Worm (Caenorhabditis elegans) whole organism, L4 larva: Measurements from ENCODE around the gene T07F10.5.

ENCODE experiments used
- F10B5.3 ChIP-seq: sonication (generic microtip); optimal IDR thresholded peaks from 2 replicates; lab custom pipeline; 2016; ENCODE audit warnings: mild to moderate bottlenecking, missing genetic modification characterization, missing compliant biosample characterization
- F37D6.2 ChIP-seq: sonication (generic microtip); optimal IDR thresholded peaks from 2 replicates; lab custom pipeline; 2016; ENCODE audit warnings: mild to moderate bottlenecking, missing genetic modification characterization, missing compliant biosample characterization
- F49E8.2 ChIP-seq: sonication (generic microtip); optimal IDR thresholded peaks from 2 replicates; lab custom pipeline; 2016; ENCODE audit warnings: missing compliant biosample characterization, mild to moderate bottlenecking, missing genetic modification characterization, borderline replicate concordance
- R02D3.7 ChIP-seq: fragments of 150-350 bp; sonication (generic microtip); optimal IDR thresholded peaks from 3 replicates; lab custom pipeline; 2014; ENCODE audit warnings: missing biosample characterization, missing genetic modification characterization
- Y48G9A.11 ChIP-seq: fragments of 200-800 bp; sonication (Bioruptor generic); IDR thresholded peaks from 2 replicates; pipeline ENCODE4 v1.3.6; 2022; ENCODE audit warnings: missing genetic modification reagents, missing genetic modification characterization, missing compliant biosample characterization
- aha-1 ChIP-seq: fragments of 150-350 bp; peaks from one replicate; lab custom pipeline; 2014; ENCODE audit warnings: missing biosample characterization, missing genetic modification characterization
- aly-2 ChIP-seq: sonication (generic microtip); optimal IDR thresholded peaks from 2 replicates; lab custom pipeline; 2018; ENCODE audit warnings: missing biosample characterization, missing genetic modification characterization
- arid-1 ChIP-seq: fragments of 200-800 bp; sonication (Bioruptor generic); conservative IDR thresholded peaks from 2 replicates; pipeline ENCODE4 v1.3.6; 2022; ENCODE audit warnings: missing genetic modification reagents, missing genetic modification characterization, missing compliant biosample characterization
- ceh-28 ChIP-seq: fragments of 150-350 bp; optimal IDR thresholded peaks from 2 replicates; lab custom pipeline; 2014; ENCODE audit warnings: missing biosample characterization, missing genetic modification reagents, missing genetic modification characterization
- ceh-44 ChIP-seq: fragments of 200-800 bp; sonication (Bioruptor generic); IDR thresholded peaks from 2 replicates; pipeline ENCODE4 v1.3.6; 2022; ENCODE audit warnings: missing genetic modification reagents, missing genetic modification characterization, missing compliant biosample characterization
- ceh-62 ChIP-seq: sonication (generic microtip); optimal IDR thresholded peaks from 2 replicates; lab custom pipeline; 2017; ENCODE audit warnings: missing biosample characterization, missing genetic modification characterization
- ceh-82 ChIP-seq: sonication (generic microtip); optimal IDR thresholded peaks from 2 replicates; lab custom pipeline; 2017; ENCODE audit warnings: missing biosample characterization, missing genetic modification characterization
- ctbp-1 ChIP-seq: fragments of 200-800 bp; sonication (Bioruptor generic); IDR thresholded peaks from 2 replicates; pipeline ENCODE4 v1.3.6; 2022; ENCODE audit warnings: missing genetic modification reagents, missing genetic modification characterization, missing compliant biosample characterization
- daf-16 ChIP-seq, 3 experiments: sonication (generic microtip); optimal IDR thresholded peaks; 2 replicates each; lab custom pipeline; 2016 to 2017; ENCODE audit warnings: missing genetic modification characterization in 3 of 3, missing genetic modification reagents in 3 of 3, mild to moderate bottlenecking in 2 of 3, missing compliant biosample characterization in 2 of 3, missing biosample characterization in 1 of 3, moderate library complexity in 1 of 3
- dmd-6 ChIP-seq: fragments of 200-800 bp; sonication (Bioruptor generic); IDR thresholded peaks from 2 replicates; pipeline ENCODE4 v1.3.6; 2022; ENCODE audit warnings: missing genetic modification reagents, missing genetic modification characterization, missing compliant biosample characterization
- dve-1 ChIP-seq: sonication (generic microtip); optimal IDR thresholded peaks from 2 replicates; lab custom pipeline; 2017; ENCODE audit warnings: antibody characterized with exemption, mild to moderate bottlenecking, missing genetic modification characterization, missing compliant biosample characterization; ENCODE audit not compliant: insufficient read depth
- egl-27 ChIP-seq: sonication (generic microtip); optimal IDR thresholded peaks from 3 replicates; lab custom pipeline; 2017; ENCODE audit warnings: missing biosample characterization, missing genetic modification reagents, missing genetic modification characterization
- gei-8 ChIP-seq: fragments of 200-800 bp; sonication (Bioruptor generic); optimal IDR thresholded peaks from 2 replicates; lab custom pipeline; 2018; ENCODE audit warnings: mild to moderate bottlenecking, missing genetic modification characterization, missing compliant biosample characterization
- hlh-11 ChIP-seq: fragments of 200-800 bp; sonication (Bioruptor generic); optimal IDR thresholded peaks from 2 replicates; lab custom pipeline; 2018; ENCODE audit warnings: mild to moderate bottlenecking, missing genetic modification characterization, missing compliant biosample characterization
- hlh-30 ChIP-seq: sonication (generic microtip); optimal IDR thresholded peaks from 2 replicates; lab custom pipeline; 2017; ENCODE audit warnings: antibody characterized with exemption, mild to moderate bottlenecking, missing genetic modification characterization, missing compliant biosample characterization; ENCODE audit not compliant: insufficient read depth
- lin-1 ChIP-seq: fragments of 200-800 bp; sonication (Bioruptor generic); IDR thresholded peaks from 2 replicates; pipeline ENCODE4 v1.3.6; 2022; ENCODE audit warnings: missing genetic modification reagents, missing genetic modification characterization, missing compliant biosample characterization
- lin-13 ChIP-seq: fragments of 150-350 bp; optimal IDR thresholded peaks from 2 replicates; lab custom pipeline; 2014; ENCODE audit warnings: missing biosample characterization, missing genetic modification reagents, missing genetic modification characterization
- lin-15B ChIP-seq: fragments of 150-350 bp; sonication (generic microtip); optimal IDR thresholded peaks from 3 replicates; lab custom pipeline; 2014; ENCODE audit warnings: missing biosample characterization, missing genetic modification characterization
- madf-9 ChIP-seq: fragments of 200-800 bp; sonication (Bioruptor generic); conservative IDR thresholded peaks from 2 replicates; pipeline ENCODE4 v1.3.6; 2022; ENCODE audit warnings: missing genetic modification reagents, missing genetic modification characterization, missing compliant biosample characterization
- mdl-1 ChIP-seq, 2 experiments: fragments of 150-350 bp in 1 of 2; sonication (generic microtip) in 1 of 2; optimal IDR thresholded peaks; 2 replicates each; lab custom pipeline; 2014 to 2017; ENCODE audit warnings: missing biosample characterization in 2 of 2, missing genetic modification characterization in 2 of 2
- nhr-28 ChIP-seq: fragments of 150-350 bp; optimal IDR thresholded peaks from 2 replicates; lab custom pipeline; 2014; ENCODE audit warnings: missing biosample characterization, missing genetic modification characterization
- nhr-41 ChIP-seq: fragments of 200-800 bp; sonication (Bioruptor generic); IDR thresholded peaks from 2 replicates; pipeline ENCODE4 v1.3.6; 2022; ENCODE audit warnings: missing genetic modification reagents, missing genetic modification characterization, missing compliant biosample characterization
- nhr-6 ChIP-seq: fragments of 150-350 bp; optimal IDR thresholded peaks from 2 replicates; lab custom pipeline; 2014; ENCODE audit warnings: missing biosample characterization, missing genetic modification characterization
- nhr-77 ChIP-seq: fragments of 150-350 bp; optimal IDR thresholded peaks from 2 replicates; lab custom pipeline; 2014; ENCODE audit warnings: missing biosample characterization, missing genetic modification characterization
- pha-4 ChIP-seq, 2 experiments: fragments of 150-350 bp in 1 of 2; fragments of 200-800 bp in 1 of 2; sonication (Bioruptor generic) in 1 of 2; IDR thresholded peaks in 1 of 2; optimal IDR thresholded peaks in 1 of 2; 2 replicates each; pipeline versions ENCODE4 v1.3.6 to Lab custom; 2014 to 2022; ENCODE audit warnings: missing genetic modification characterization in 2 of 2, missing genetic modification reagents in 2 of 2, missing biosample characterization in 1 of 2, missing compliant biosample characterization in 1 of 2
- pqm-1 ChIP-seq: sonication (generic microtip); optimal IDR thresholded peaks from 2 replicates; lab custom pipeline; 2017; ENCODE audit warnings: missing biosample characterization, missing genetic modification characterization
- sdz-12 ChIP-seq: fragments of 200-800 bp; sonication (Bioruptor generic); optimal IDR thresholded peaks from 2 replicates; lab custom pipeline; 2018; ENCODE audit warnings: mild to moderate bottlenecking, missing genetic modification characterization, missing compliant biosample characterization
- skn-1 ChIP-seq: fragments of 150-350 bp; optimal IDR thresholded peaks from 2 replicates; lab custom pipeline; 2014; ENCODE audit warnings: missing biosample characterization, missing genetic modification characterization
- tag-97 ChIP-seq: fragments of 200-800 bp; sonication (Bioruptor generic); IDR thresholded peaks from 2 replicates; pipeline ENCODE4 v1.3.6; 2022; ENCODE audit warnings: missing genetic modification characterization, missing compliant biosample characterization
- unc-62 ChIP-seq, 3 experiments: fragments of 150-350 bp in 1 of 3; sonication (generic microtip); optimal IDR thresholded peaks in 2 of 3; peaks in 1 of 3; 1 replicate in 1 of 3; 2 replicates in 2 of 3; lab custom pipeline; 2014 to 2017; ENCODE audit warnings: missing biosample characterization in 3 of 3, missing genetic modification characterization in 3 of 3, missing genetic modification reagents in 3 of 3, missing genotype in 1 of 3
- vab-7 ChIP-seq: fragments of 200-800 bp; sonication (Bioruptor generic); IDR thresholded peaks from 2 replicates; pipeline ENCODE4 v1.3.6; 2022; ENCODE audit warnings: missing genetic modification reagents, missing genetic modification characterization, missing compliant biosample characterization
- zfp-3 ChIP-seq: fragments of 200-800 bp; sonication (Bioruptor generic); conservative IDR thresholded peaks from 2 replicates; pipeline ENCODE4 v1.3.6; 2022; ENCODE audit warnings: missing genetic modification reagents, missing genetic modification characterization, missing compliant biosample characterization
- ztf-11 ChIP-seq: fragments of 150-350 bp; optimal IDR thresholded peaks from 2 replicates; lab custom pipeline; 2014; ENCODE audit warnings: missing biosample characterization, missing genetic modification characterization

T07F10.5 gene

DNA sequence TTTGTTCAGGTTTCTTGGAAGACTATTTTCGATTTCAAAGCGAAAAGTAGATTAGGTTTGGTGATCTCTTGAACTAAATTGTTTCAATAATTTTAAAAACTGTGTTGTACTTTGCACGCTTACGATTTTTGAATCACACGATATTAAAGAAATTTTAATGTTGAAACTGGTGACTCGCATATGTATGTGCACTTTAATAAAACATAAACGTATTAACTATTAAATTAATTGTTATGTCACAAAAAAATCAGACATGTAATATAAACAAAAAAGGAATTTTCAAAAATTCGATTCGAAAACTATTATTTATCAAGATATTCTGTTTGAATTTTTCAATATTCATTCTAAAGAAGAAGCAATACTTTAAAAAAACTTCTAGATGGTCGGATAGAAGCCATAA lies 38.5 kb upstream of the T07F10.5 start, which contains the start of gene ugt-15:
ugt-15 (plus strand) TSS at position 301 of the 400 bp plus-strand sequence.
- TF ChIP-seq lin-13 (GFP tag; lab: Kevin White, UChicago): no peak
- no peak for TF ChIP-seq ceh-62 (tag; lab: Kevin White, UChicago)
- no peak for TF ChIP-seq ceh-44 (GFP tag; lab: Robert Waterston, UW)
- TF ChIP-seq F49E8.2 (tag; lab: Kevin White, UChicago): no peak
- no peak for TF ChIP-seq F37D6.2 (tag; lab: Kevin White, UChicago)
- no peak for TF ChIP-seq tag-97 (GFP tag; lab: Robert Waterston, UW)
- no peak for TF ChIP-seq dve-1 (tag; lab: Kevin White, UChicago)
- TF ChIP-seq ztf-11: no peak
- no peak for TF ChIP-seq ceh-82
- no peak for TF ChIP-seq ceh-28 (tag; lab: Kevin White, UChicago)
- no peak for TF ChIP-seq hlh-30 (tag; lab: Kevin White, UChicago)
- no peak for TF ChIP-seq aly-2
- TF ChIP-seq dmd-6: no peak

DNA sequence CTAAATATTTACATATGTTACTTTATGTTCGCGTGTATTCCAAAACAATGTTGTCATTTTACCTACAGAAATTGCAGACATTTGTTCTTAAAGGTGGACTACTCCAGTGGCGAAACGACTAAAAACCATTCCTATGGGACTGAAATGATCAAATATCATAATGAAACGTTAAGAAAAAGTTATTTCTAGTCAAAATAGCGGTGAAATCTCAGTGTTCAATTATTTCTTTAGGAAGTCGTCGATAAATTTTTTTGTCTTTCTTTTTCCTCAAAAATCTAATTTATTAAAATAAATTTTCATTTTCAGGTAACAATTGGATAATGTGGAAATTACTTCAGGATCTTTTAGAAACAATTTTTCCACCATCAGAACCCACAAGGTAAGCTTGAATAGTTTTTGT lies 30.3 kb upstream of the T07F10.5 start, which contains the start of gene C44H9.4:
C44H9.4 (plus strand) TSS at position 301 of the 400 bp plus-strand sequence.
- TF ChIP-seq mdl-1 (tag; optimal IDR thresholded peaks at IDR 0.05; lab: Kevin White, UChicago) (no peak), madf-9 (GFP tag; lab: Robert Waterston, UW) (no peak), gei-8 (no peak), ceh-62 (tag; lab: Kevin White, UChicago) (no peak), zfp-3 (no peak), daf-16 (GFP tag; optimal IDR thresholded peaks at IDR 0.05; lab: Kevin White, UChicago) (no peak), daf-16 (tag; optimal IDR thresholded peaks at IDR 0.05; lab: Kevin White, UChicago) (no peak), arid-1 (GFP tag; lab: Robert Waterston, UW) (no peak), R02D3.7 (tag; lab: Kevin White, UChicago) (no peak), lin-13 (GFP tag; lab: Kevin White, UChicago) (no peak), ctbp-1 (GFP tag; lab: Robert Waterston, UW) (no peak), skn-1 (no peak), F10B5.3 (tag; lab: Kevin White, UChicago) (no peak), egl-27 (no peak), lin-1 (GFP tag; lab: Robert Waterston, UW) (no peak)

DNA sequence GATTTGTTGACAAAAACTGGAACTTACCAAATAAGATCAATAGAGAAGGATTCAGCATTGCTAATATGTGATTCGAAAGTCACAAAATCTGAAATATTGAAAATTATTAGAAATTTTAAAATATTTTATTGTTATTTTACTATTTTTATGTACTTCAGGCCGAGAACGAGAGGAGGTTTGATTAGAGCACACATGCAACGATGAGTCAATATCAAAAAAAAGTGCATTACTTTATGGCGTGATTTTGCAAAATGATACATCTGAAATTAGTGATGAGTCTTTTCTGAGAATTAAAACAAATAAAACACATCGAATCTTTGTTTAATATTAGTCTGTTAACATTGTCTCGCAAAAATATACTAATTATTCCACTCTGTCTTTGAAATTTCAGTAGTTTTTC lies 21.0 kb upstream of the T07F10.5 start:
- TF ChIP-seq pha-4 (GFP tag; IDR thresholded peaks at IDR 0.05; lab: Robert Waterston, UW) (no peak), pha-4 (tag; optimal IDR thresholded peaks at IDR 0.05; lab: Kevin White, UChicago) (no peak), daf-16 (GFP tag; optimal IDR thresholded peaks at IDR 0.05; lab: Kevin White, UChicago) (no peak), daf-16 (tag; optimal IDR thresholded peaks at IDR 0.05; lab: Kevin White, UChicago) (peak; percentile 6), Y48G9A.11 (no peak)

DNA sequence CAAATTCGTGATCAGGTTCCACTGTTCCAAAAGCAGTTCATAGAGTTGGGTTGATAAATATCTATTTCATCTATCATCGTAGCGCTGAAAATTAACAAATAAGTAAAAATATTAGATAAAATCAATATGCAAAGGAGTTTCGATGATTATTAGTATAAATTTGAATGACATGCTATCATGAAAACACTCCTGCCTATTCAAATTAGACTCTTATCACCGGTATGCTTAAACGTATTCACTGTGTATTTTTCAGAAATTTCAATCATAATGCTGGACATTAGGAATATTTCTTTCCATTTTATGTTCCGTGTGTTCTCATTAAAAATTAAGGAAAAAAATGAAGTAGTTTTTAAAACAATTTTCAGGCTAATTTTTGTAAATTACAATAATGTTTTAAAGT lies 20.5 kb upstream of the T07F10.5 start, which contains the start of gene C44H9.6:
C44H9.6 (minus strand) TSS at position 101 of the 400 bp plus-strand sequence.
- no peak for TF ChIP-seq lin-15B
- TF ChIP-seq dve-1 (tag; lab: Kevin White, UChicago): peak; percentile 14
- no peak for TF ChIP-seq daf-16 (GFP tag; optimal IDR thresholded peaks at IDR 0.05; lab: Kevin White, UChicago)
- TF ChIP-seq daf-16 (tag; optimal IDR thresholded peaks at IDR 0.05; lab: Kevin White, UChicago): peak; percentile 47
- TF ChIP-seq madf-9 (GFP tag; lab: Robert Waterston, UW): no peak

DNA sequence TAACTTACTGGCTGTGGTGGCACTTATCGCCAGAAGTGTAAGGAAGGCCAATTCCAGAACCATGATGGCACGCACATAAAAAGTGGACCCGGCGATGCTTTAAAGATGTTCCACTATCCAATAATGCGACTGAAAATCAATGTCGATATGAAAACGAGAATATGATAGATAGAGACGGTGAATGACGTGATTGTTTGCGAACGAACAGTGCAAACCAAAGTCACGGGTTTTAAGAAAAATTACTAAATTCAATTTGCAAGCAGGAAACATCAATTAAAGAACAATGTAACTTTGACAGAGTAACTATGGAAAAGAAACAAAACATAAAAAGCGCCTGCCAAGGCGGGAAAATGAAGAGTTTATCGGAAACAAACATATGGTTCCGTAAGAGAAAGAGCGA lies 16.0 kb upstream of the T07F10.5 start, which contains the start of gene C44H9.5:
C44H9.5 (minus strand) TSS at position 129 of the 400 bp plus-strand sequence.
- TF ChIP-seq aha-1 (peak; percentile 9), hlh-11 (tag; lab: Kevin White, UChicago) (peak; percentile 3), daf-16 (GFP tag; optimal IDR thresholded peaks at IDR 0.05; lab: Kevin White, UChicago) (no peak), daf-16 (tag; optimal IDR thresholded peaks at IDR 0.05; lab: Kevin White, UChicago) (peak; percentile 29), nhr-6 (tag; lab: Kevin White, UChicago) (peak; percentile 8), sdz-12 (no peak), nhr-28 (tag; lab: Kevin White, UChicago) (peak; percentile 4), pqm-1 (peak; percentile 13), nhr-41 (no peak), nhr-77 (tag; lab: Kevin White, UChicago) (no peak), dve-1 (tag; lab: Kevin White, UChicago) (peak; percentile 14), unc-62 (GFP tag; optimal IDR thresholded peaks at IDR 0.05 in 1 of 2; lab: Kevin White, UChicago) (peak in 1 of 2 experiments; percentile 19), unc-62 (tag; optimal IDR thresholded peaks at IDR 0.05; lab: Kevin White, UChicago) (no peak), dmd-6 (peak; percentile 55; the same call in 1 of the 2 replicates), vab-7 (no peak)
